Fruit fly (Drosophila melanogaster) whole organism, prepupa: Measurements from ENCODE around the gene Myo31DF.

Experiments
- Blimp-1 ChIP-seq: fragments of 200-800 bp; sonication (Bioruptor generic); optimal IDR thresholded peaks from 3 replicates; lab custom pipeline; 2017; ENCODE audit warnings: missing biosample characterization, missing genetic modification characterization, mild to moderate bottlenecking, moderate library complexity, missing genetic modification reagents
- CG11294 ChIP-seq: fragments of 200-800 bp; sonication (Bioruptor generic); IDR thresholded peaks from 2 replicates; pipeline ENCODE4 v1.3.6; 2022; ENCODE audit warnings: missing biosample characterization, missing genetic modification characterization
- CG11762 ChIP-seq: fragments of 200-800 bp; sonication (Bioruptor generic); optimal IDR thresholded peaks from 3 replicates; lab custom pipeline; 2016; ENCODE audit warnings: missing biosample characterization, missing genetic modification characterization; ENCODE audit not compliant: insufficient read depth
- CG11902 ChIP-seq: fragments of 200-800 bp; sonication (Bioruptor generic); optimal IDR thresholded peaks from 3 replicates; lab custom pipeline; 2016; ENCODE audit warnings: missing biosample characterization, missing genetic modification characterization
- CG15336 ChIP-seq: fragments of 200-800 bp; sonication (Bioruptor generic); IDR thresholded peaks from 2 replicates; pipeline ENCODE4 v1.3.6; 2022; ENCODE audit warnings: missing biosample characterization, missing genetic modification characterization
- CG16779 ChIP-seq: fragments of 200-800 bp; sonication (Bioruptor generic); optimal IDR thresholded peaks from 3 replicates; lab custom pipeline; 2017; ENCODE audit warnings: missing biosample characterization, mild to moderate bottlenecking, missing genetic modification characterization
- CG3032 ChIP-seq: fragments of 200-800 bp; optimal IDR thresholded peaks from 2 replicates; lab custom pipeline; 2019; ENCODE audit warnings: missing biosample characterization, mild to moderate bottlenecking, missing genetic modification characterization, moderate library complexity
- CG31627 ChIP-seq: fragments of 200-800 bp; sonication (Bioruptor generic); optimal IDR thresholded peaks from 3 replicates; lab custom pipeline; 2016; ENCODE audit warnings: missing biosample characterization, missing genetic modification characterization
- CG32006 ChIP-seq: fragments of 200-800 bp; sonication (Bioruptor generic); optimal IDR thresholded peaks from 3 replicates; lab custom pipeline; 2017; ENCODE audit warnings: missing biosample characterization, mild to moderate bottlenecking, missing genetic modification characterization
- CG3919 ChIP-seq: fragments of 200-800 bp; sonication (Bioruptor generic); optimal IDR thresholded peaks from 3 replicates; lab custom pipeline; 2016; ENCODE audit warnings: missing biosample characterization, missing genetic modification characterization
- CG4318 ChIP-seq: fragments of 200-800 bp; sonication (Bioruptor generic); optimal IDR thresholded peaks from 3 replicates; lab custom pipeline; 2017; ENCODE audit warnings: missing biosample characterization, mild to moderate bottlenecking, missing genetic modification characterization
- CG6163 ChIP-seq: fragments of 200-800 bp; sonication (Bioruptor generic); IDR thresholded peaks from 3 replicates; pipeline ENCODE4 v1.3.6; 2022; ENCODE audit warnings: missing biosample characterization, missing genetic modification characterization
- CG6792 ChIP-seq: fragments of 200-800 bp; sonication (Bioruptor generic); optimal IDR thresholded peaks from 3 replicates; lab custom pipeline; 2016; ENCODE audit warnings: missing biosample characterization, missing genetic modification characterization
- CG6808 ChIP-seq: fragments of 200-800 bp; sonication (Bioruptor generic); optimal IDR thresholded peaks from 3 replicates; lab custom pipeline; 2017; ENCODE audit warnings: missing biosample characterization, missing genetic modification characterization, mild to moderate bottlenecking, moderate library complexity, missing genetic modification reagents
- CG6854 ChIP-seq: fragments of 200-800 bp; sonication (Bioruptor generic); optimal IDR thresholded peaks from 2 replicates; lab custom pipeline; 2017; ENCODE audit warnings: missing biosample characterization, mild to moderate bottlenecking, missing genetic modification characterization
- CG7368 ChIP-seq: fragments of 200-800 bp; sonication (Bioruptor generic); optimal IDR thresholded peaks from 3 replicates; lab custom pipeline; 2016; ENCODE audit warnings: missing biosample characterization, missing genetic modification characterization
- CG8119 ChIP-seq: fragments of 200-800 bp; sonication (Bioruptor generic); IDR thresholded peaks from 3 replicates; pipeline ENCODE4 v1.3.6; 2022; ENCODE audit warnings: missing biosample characterization, missing genetic modification characterization
- CG8319 ChIP-seq: fragments of 200-800 bp; sonication (Bioruptor generic); optimal IDR thresholded peaks from 3 replicates; lab custom pipeline; 2016; ENCODE audit warnings: missing biosample characterization, missing genetic modification characterization
- CG8632 ChIP-seq: fragments of 200-800 bp; sonication (Bioruptor generic); optimal IDR thresholded peaks from 3 replicates; lab custom pipeline; 2016; ENCODE audit warnings: missing biosample characterization, missing genetic modification characterization
- CG9139 ChIP-seq: fragments of 200-800 bp; sonication (Bioruptor generic); optimal IDR thresholded peaks from 3 replicates; lab custom pipeline; 2017; ENCODE audit warnings: missing biosample characterization, mild to moderate bottlenecking, missing genetic modification characterization
- Eip75B ChIP-seq: fragments of 200-800 bp; sonication (Bioruptor generic); optimal IDR thresholded peaks from 3 replicates; lab custom pipeline; 2016; ENCODE audit warnings: missing biosample characterization, missing genetic modification characterization
- Ets21C ChIP-seq: fragments of 200-800 bp; sonication (Bioruptor generic); optimal IDR thresholded peaks from 3 replicates; lab custom pipeline; 2016; ENCODE audit warnings: missing biosample characterization, missing genetic modification characterization
- Ets96B ChIP-seq: fragments of 200-800 bp; optimal IDR thresholded peaks from 2 replicates; lab custom pipeline; 2019; ENCODE audit warnings: missing biosample characterization, mild to moderate bottlenecking, missing genetic modification characterization, moderate library complexity
- Gug ChIP-seq: fragments of 200-800 bp; sonication (Bioruptor generic); IDR thresholded peaks from 2 replicates; pipeline ENCODE4 v1.3.6; 2022; ENCODE audit warnings: missing biosample characterization, missing genetic modification characterization
- Hr38 ChIP-seq: sonication (Bioruptor generic); optimal IDR thresholded peaks from 2 replicates; lab custom pipeline; 2016; ENCODE audit warnings: missing biosample characterization, missing genetic modification characterization
- Hr39 ChIP-seq: fragments of 200-800 bp; sonication (Bioruptor generic); optimal IDR thresholded peaks from 2 replicates; lab custom pipeline; 2016; ENCODE audit warnings: missing biosample characterization, missing genetic modification characterization
- Hr4 ChIP-seq: fragments of 200-800 bp; sonication (Bioruptor generic); optimal IDR thresholded peaks from 3 replicates; lab custom pipeline; 2016; ENCODE audit warnings: missing biosample characterization, missing genetic modification characterization
- Lpt ChIP-seq: fragments of 200-800 bp; sonication (Bioruptor generic); optimal IDR thresholded peaks from 3 replicates; lab custom pipeline; 2016; ENCODE audit warnings: missing biosample characterization, missing genetic modification characterization
- Met ChIP-seq: fragments of 200-800 bp; sonication (Bioruptor generic); optimal IDR thresholded peaks from 3 replicates; lab custom pipeline; 2016; ENCODE audit warnings: missing biosample characterization, missing genetic modification characterization
- OdsH ChIP-seq: fragments of 200-800 bp; sonication (Bioruptor generic); optimal IDR thresholded peaks from 3 replicates; lab custom pipeline; 2016; ENCODE audit warnings: missing biosample characterization, missing genetic modification characterization
- Smox ChIP-seq: fragments of 200-800 bp; sonication (Bioruptor generic); optimal IDR thresholded peaks from 3 replicates; lab custom pipeline; 2016; ENCODE audit warnings: missing biosample characterization, missing genetic modification characterization
- Sox102F ChIP-seq: fragments of 200-800 bp; sonication (Bioruptor generic); optimal IDR thresholded peaks from 2 replicates; lab custom pipeline; 2016; ENCODE audit warnings: missing biosample characterization, mild to moderate bottlenecking, missing genetic modification characterization
- Sox14 ChIP-seq: fragments of 200-800 bp; sonication (Bioruptor generic); optimal IDR thresholded peaks from 3 replicates; lab custom pipeline; 2016; ENCODE audit warnings: missing biosample characterization, missing genetic modification characterization
- Sox15 ChIP-seq: fragments of 200-800 bp; sonication (Bioruptor generic); optimal IDR thresholded peaks from 3 replicates; lab custom pipeline; 2016; ENCODE audit warnings: missing biosample characterization, missing genetic modification characterization
- achi ChIP-seq: fragments of 200-800 bp; sonication (Bioruptor generic); optimal IDR thresholded peaks from 3 replicates; lab custom pipeline; 2016; ENCODE audit warnings: missing biosample characterization, missing genetic modification characterization
- cyc ChIP-seq: fragments of 200-800 bp; sonication (Bioruptor generic); optimal IDR thresholded peaks from 3 replicates; lab custom pipeline; 2016; ENCODE audit warnings: missing biosample characterization, missing genetic modification characterization
- dsx ChIP-seq: fragments of 200-800 bp; optimal IDR thresholded peaks from 3 replicates; lab custom pipeline; 2019; ENCODE audit warnings: missing biosample characterization, mild to moderate bottlenecking, missing genetic modification characterization, moderate library complexity; ENCODE audit not compliant: poor library complexity, severe bottlenecking
- fd59A ChIP-seq: fragments of 200-800 bp; sonication (Bioruptor generic); optimal IDR thresholded peaks from 2 replicates; lab custom pipeline; 2017; ENCODE audit warnings: missing biosample characterization, mild to moderate bottlenecking, missing genetic modification characterization, missing genetic modification reagents
- fd85E ChIP-seq: fragments of 200-800 bp; sonication (Bioruptor generic); optimal IDR thresholded peaks from 3 replicates; lab custom pipeline; 2016; ENCODE audit warnings: missing biosample characterization, missing genetic modification characterization
- lz ChIP-seq: fragments of 200-800 bp; sonication (Bioruptor generic); optimal IDR thresholded peaks from 3 replicates; lab custom pipeline; 2016; ENCODE audit warnings: missing biosample characterization, missing genetic modification characterization
- pdm3 ChIP-seq: fragments of 200-800 bp; sonication (Bioruptor generic); optimal IDR thresholded peaks from 3 replicates; lab custom pipeline; 2016; ENCODE audit warnings: missing biosample characterization, missing genetic modification characterization
- salr ChIP-seq, 2 experiments: fragments of 200-800 bp; sonication (Bioruptor generic); optimal IDR thresholded peaks; 3 replicates each; lab custom pipeline; 2016 to 2018; ENCODE audit warnings: missing biosample characterization in 2 of 2, missing genetic modification characterization in 2 of 2, mild to moderate bottlenecking in 1 of 2
- spab ChIP-seq: fragments of 200-800 bp; sonication (Bioruptor generic); optimal IDR thresholded peaks from 2 replicates; lab custom pipeline; 2017; ENCODE audit warnings: missing biosample characterization, mild to moderate bottlenecking, missing genetic modification characterization, missing genetic modification reagents
- svp ChIP-seq: fragments of 200-800 bp; sonication (Bioruptor generic); peaks from one replicate; lab custom pipeline; 2016; ENCODE audit warnings: missing biosample characterization, missing genetic modification characterization
- topi ChIP-seq: fragments of 200-800 bp; sonication (Bioruptor generic); optimal IDR thresholded peaks from 3 replicates; lab custom pipeline; 2016; ENCODE audit warnings: missing biosample characterization, missing genetic modification characterization
- vri ChIP-seq: fragments of 200-800 bp; sonication (Bioruptor generic); optimal IDR thresholded peaks from 3 replicates; lab custom pipeline; 2016; ENCODE audit warnings: missing biosample characterization, mild to moderate bottlenecking, missing genetic modification characterization

The Myo31DF gene

DNA sequence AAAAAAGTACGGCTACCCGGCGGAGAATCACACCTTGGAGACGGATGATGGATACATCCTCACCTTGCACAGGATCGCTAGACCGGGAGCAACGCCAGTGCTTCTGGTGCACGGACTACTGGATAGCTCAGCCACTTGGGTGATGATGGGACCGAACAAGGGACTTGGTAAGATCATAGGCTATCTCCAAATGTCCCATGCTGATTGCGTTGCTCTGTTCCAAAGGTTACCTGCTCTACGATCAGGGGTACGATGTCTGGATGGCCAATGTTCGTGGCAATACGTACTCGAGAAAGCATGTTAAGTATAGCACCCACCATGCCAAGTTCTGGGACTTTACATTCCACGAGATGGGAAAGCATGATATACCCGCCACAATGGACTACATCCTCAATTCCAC lies 23.5 kb upstream of the Myo31DF start:
- no peak for TF ChIP-seq pdm3
- no peak for TF ChIP-seq CG11762 (GFP tag; lab: Kevin White, UChicago)
- no peak for TF ChIP-seq Sox15 (GFP tag; lab: Kevin White, UChicago)
- TF ChIP-seq svp (GFP tag; lab: Kevin White, UChicago) = peak; percentile 93
- no peak for TF ChIP-seq CG6163 (GFP tag; lab: Robert Waterston, UW)
- TF ChIP-seq Eip75B (GFP tag; lab: Kevin White, UChicago) = no peak
- TF ChIP-seq Lpt (GFP tag; lab: Kevin White, UChicago) = no peak

dm6 chr2L:10528984-10529383 lies 22.4 kb upstream of the Myo31DF start:
- TF ChIP-seq svp (GFP tag; lab: Kevin White, UChicago) (peak; percentile 99), Sox15 (GFP tag; lab: Kevin White, UChicago) (no peak)

DNA sequence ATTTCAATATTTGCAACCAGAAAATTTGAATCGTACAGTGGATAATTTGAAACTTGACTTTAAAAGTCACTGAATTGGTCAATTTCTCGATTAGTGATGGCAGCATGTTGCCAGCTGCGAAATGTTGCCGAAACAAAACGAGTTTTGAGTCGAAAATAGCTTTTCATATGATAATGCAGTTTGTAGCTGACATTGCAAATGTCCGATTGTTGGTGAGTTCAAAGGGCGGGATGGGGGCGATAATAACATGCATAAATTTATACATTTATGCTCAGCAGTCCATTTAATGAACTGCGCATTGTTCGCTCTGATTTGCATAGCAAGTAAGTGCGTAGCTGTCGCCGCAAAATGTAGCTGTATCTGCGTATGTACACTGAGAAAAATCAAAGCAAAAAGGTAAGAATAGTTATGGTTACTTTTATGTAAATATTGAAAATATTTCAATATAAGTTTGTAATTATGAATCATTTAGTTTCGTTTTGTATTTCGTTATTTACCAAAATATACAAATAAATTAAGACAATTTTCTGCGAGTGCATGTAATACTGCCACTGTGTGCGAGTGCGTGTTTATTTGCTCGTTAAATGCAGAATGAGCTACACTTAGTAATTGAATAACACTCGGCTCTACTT lies 20.5 kb upstream of the Myo31DF start, which contains the start of gene Lip4:
TSS of gene Lip4 (plus strand) at position 620 of the 632 bp plus-strand sequence.
- peak; percentile 77 for TF ChIP-seq Hr4 (GFP tag; lab: Kevin White, UChicago)
- peak; percentile 56 for TF ChIP-seq Smox
- TF ChIP-seq CG11294 = no peak; the same call in 1 of the 2 replicates
- TF ChIP-seq CG9139 (GFP tag; lab: Kevin White, UChicago) = no peak
- peak; percentile 72 for TF ChIP-seq CG32006 (GFP tag; lab: Kevin White, UChicago)
- peak; percentile 87; the same call in 2 of the 3 replicates for TF ChIP-seq CG8119 (GFP tag; lab: Robert Waterston, UW)
- TF ChIP-seq CG11762 (GFP tag; lab: Kevin White, UChicago) = peak; percentile 49
- peak; percentile 76 for TF ChIP-seq OdsH (GFP tag; lab: Kevin White, UChicago)
- peak; percentile 10 for TF ChIP-seq CG4318 (GFP tag; lab: Kevin White, UChicago)
- TF ChIP-seq fd59A (GFP tag; lab: Kevin White, UChicago) = peak; percentile 54
- TF ChIP-seq Eip75B (GFP tag; lab: Kevin White, UChicago) = peak; percentile 64
- peak; percentile 47 for TF ChIP-seq Hr39
- peak; percentile 42 for TF ChIP-seq cyc (GFP tag; lab: Kevin White, UChicago)
- TF ChIP-seq topi (GFP tag; lab: Kevin White, UChicago) = peak; percentile 50
- peak; percentile 54 for TF ChIP-seq CG6792 (GFP tag; lab: Kevin White, UChicago)
- TF ChIP-seq Met (GFP tag; lab: Kevin White, UChicago) = peak; percentile 46
- TF ChIP-seq CG3919 (GFP tag; lab: Kevin White, UChicago) = peak; percentile 73
- TF ChIP-seq lz (GFP tag; lab: Kevin White, UChicago) = peak; percentile 43
- TF ChIP-seq CG11902 (GFP tag; lab: Kevin White, UChicago) = peak; percentile 38
- peak; percentile 84 for TF ChIP-seq svp (GFP tag; lab: Kevin White, UChicago)
- TF ChIP-seq vri (GFP tag; lab: Kevin White, UChicago) = peak; percentile 14
- TF ChIP-seq Hr38 (GFP tag; lab: Kevin White, UChicago) = no peak
- no peak for TF ChIP-seq CG3032 (tag; lab: Kevin White, UChicago)
- TF ChIP-seq salr (GFP tag; optimal IDR thresholded peaks at IDR 0.05; lab: Kevin White, UChicago) = peak in 1 of 2 experiments; percentile 35
- TF ChIP-seq Ets96B (tag; lab: Kevin White, UChicago) = peak; percentile 75
- peak; percentile 73 for TF ChIP-seq dsx (GFP tag; lab: Kevin White, UChicago)
- TF ChIP-seq CG31627 = peak; percentile 54
- peak; percentile 72 for TF ChIP-seq Gug (GFP tag; lab: Robert Waterston, UW)
- peak; percentile 17 for TF ChIP-seq Ets21C (GFP tag; lab: Kevin White, UChicago)
- TF ChIP-seq CG8632 (GFP tag; lab: Kevin White, UChicago) = peak; percentile 57
- no peak for TF ChIP-seq CG6854 (GFP tag; lab: Kevin White, UChicago)
- peak; percentile 58 for TF ChIP-seq achi (GFP tag; lab: Kevin White, UChicago)
- TF ChIP-seq Lpt (GFP tag; lab: Kevin White, UChicago) = peak; percentile 54
- TF ChIP-seq CG15336 (GFP tag; lab: Robert Waterston, UW) = peak; percentile 80
- TF ChIP-seq CG6808 (GFP tag; lab: Kevin White, UChicago) = peak; percentile 64
- TF ChIP-seq Blimp-1 (GFP tag; lab: Kevin White, UChicago) = no peak
- no peak for TF ChIP-seq fd85E
- TF ChIP-seq spab (GFP tag; lab: Kevin White, UChicago) = peak; percentile 63
- peak; percentile 46 for TF ChIP-seq Sox14 (GFP tag; lab: Kevin White, UChicago)
- peak; percentile 51 for TF ChIP-seq Sox102F
- TF ChIP-seq CG8319 = peak; percentile 61
- TF ChIP-seq CG16779 (tag; lab: Kevin White, UChicago) = peak; percentile 26
- peak; percentile 62 for TF ChIP-seq CG7368
- peak; percentile 68 for TF ChIP-seq pdm3
